Worm (Caenorhabditis elegans) whole organism, L2 larva: ENCODE measurements around the gene clec-147.

Source experiments
- R02D3.7 ChIP-seq: fragments of 150-350 bp; optimal IDR thresholded peaks from 2 replicates; lab custom pipeline; 2014; ENCODE audit warnings: missing biosample characterization, missing genetic modification characterization
- nhr-23 ChIP-seq: fragments of 150-350 bp; optimal IDR thresholded peaks from 2 replicates; lab custom pipeline; 2014; ENCODE audit warnings: missing biosample characterization, missing genetic modification reagents, missing genetic modification characterization
- unc-62 ChIP-seq: fragments of 150-350 bp; optimal IDR thresholded peaks from 2 replicates; lab custom pipeline; 2014; ENCODE audit warnings: missing biosample characterization, missing genetic modification reagents, missing genetic modification characterization
- ztf-11 ChIP-seq: sonication (generic microtip); optimal IDR thresholded peaks from 2 replicates; lab custom pipeline; 2017; ENCODE audit warnings: missing biosample characterization, missing genetic modification characterization

- no peak for TF ChIP-seq nhr-23
- TF ChIP-seq unc-62 = no peak
- no peak for TF ChIP-seq R02D3.7
- no peak for TF ChIP-seq ztf-11 (tag; lab: Kevin White, UChicago)
Measured at ce11 chrII:14569322-14569721, 31.7 kb upstream of the clec-147 start.
